Worm (Caenorhabditis elegans): ENCODE data around the gene tab-1.

The tab-1 gene

DNA sequence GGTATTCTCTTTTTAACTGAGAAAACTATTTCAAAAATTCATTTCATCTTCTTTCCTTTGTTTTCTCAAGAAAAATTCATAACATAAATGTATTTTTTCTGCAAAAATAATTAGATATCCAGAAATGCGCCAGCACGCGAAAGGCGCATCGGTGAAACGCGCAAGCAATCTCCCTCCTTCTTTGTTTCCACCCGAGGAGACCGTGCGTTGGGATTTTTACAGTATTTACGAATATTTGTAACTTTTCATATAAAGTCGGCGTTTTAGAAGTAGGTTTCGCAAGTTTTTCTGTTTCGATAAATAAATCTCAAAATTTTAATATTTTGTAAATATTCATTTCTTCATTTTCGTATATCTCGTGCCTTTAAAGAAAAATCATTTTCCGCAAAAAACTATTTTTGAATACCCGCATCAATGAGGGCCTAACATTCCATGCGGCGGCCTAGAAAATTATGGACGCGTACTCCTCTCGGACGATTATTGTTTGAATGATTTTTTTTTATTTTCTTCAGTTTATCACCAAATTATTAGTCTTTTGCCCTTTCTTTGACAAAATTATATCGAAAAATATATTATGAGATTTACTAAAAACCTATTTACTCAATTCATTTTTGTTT lies 26.6 kb upstream of the tab-1 start, which contains the start of gene ssup-72 (continued):
- peak; percentile 74 for TF ChIP-seq tbx-2 (tag; optimal IDR thresholded peaks at IDR 0.05)
- TF ChIP-seq madf-2 (tag; optimal IDR thresholded peaks at IDR 0.05), result no peak
- no peak for TF ChIP-seq gmeb-2 (tag; optimal IDR thresholded peaks at IDR 0.05)
- TF ChIP-seq K02D7.2 (tag; optimal IDR thresholded peaks at IDR 0.05), result no peak
- TF ChIP-seq ref-2 (tag; optimal IDR thresholded peaks at IDR 0.05), result peak; percentile 35
- peak; percentile 14 for TF ChIP-seq lim-6 (tag; optimal IDR thresholded peaks at IDR 0.05)
- TF ChIP-seq T23F11.4 (GFP tag; optimal IDR thresholded peaks at IDR 0.05), result no peak
- peak; percentile 59 for TF ChIP-seq zip-5 (tag; optimal IDR thresholded peaks at IDR 0.05)

DNA sequence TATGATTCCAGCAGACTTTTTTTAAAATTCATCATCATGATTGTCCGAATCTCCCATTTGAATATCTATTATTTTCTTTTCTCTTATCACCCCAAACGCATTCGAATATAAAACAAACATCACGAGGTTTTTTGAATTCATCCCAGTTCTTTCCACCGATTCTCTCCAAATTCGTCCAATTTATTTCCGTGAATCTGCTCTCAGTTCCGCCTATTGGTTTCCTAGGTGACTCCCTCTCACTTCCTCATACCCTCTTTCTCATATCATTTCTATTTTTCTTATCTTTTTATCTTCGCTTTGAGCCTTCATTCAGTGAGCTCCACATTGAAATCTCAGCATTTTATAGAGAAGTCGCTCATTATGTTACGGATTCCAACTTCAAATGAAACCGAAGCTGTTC lies 24.0 kb upstream of the tab-1 start, which contains the start of gene T13C2.7:
Gene T13C2.7 (plus strand): TSS at position 301 of the 400 bp plus-strand sequence.
- TF ChIP-seq pha-2 (tag; optimal IDR thresholded peaks at IDR 0.05), result no peak
- TF ChIP-seq rnt-1 (tag; optimal IDR thresholded peaks at IDR 0.05), result no peak
- TF ChIP-seq hlh-13 (GFP tag; optimal IDR thresholded peaks at IDR 0.05), result no peak
- no peak for TF ChIP-seq che-1 (tag; optimal IDR thresholded peaks at IDR 0.05)
- TF ChIP-seq dve-1 (tag; optimal IDR thresholded peaks at IDR 0.05), result no peak
- TF ChIP-seq hlh-8 (tag; optimal IDR thresholded peaks at IDR 0.05), result no peak
- TF ChIP-seq odd-2 (tag; optimal IDR thresholded peaks at IDR 0.05), result no peak
- TF ChIP-seq sdc-2 (tag; optimal IDR thresholded peaks at IDR 0.05), result no peak
- no peak for TF ChIP-seq ceh-2 (tag; optimal IDR thresholded peaks at IDR 0.05)
- TF ChIP-seq ceh-19 (GFP tag; optimal IDR thresholded peaks at IDR 0.05), result no peak
- TF ChIP-seq eyg-1 (tag; optimal IDR thresholded peaks at IDR 0.05), result no peak

DNA sequence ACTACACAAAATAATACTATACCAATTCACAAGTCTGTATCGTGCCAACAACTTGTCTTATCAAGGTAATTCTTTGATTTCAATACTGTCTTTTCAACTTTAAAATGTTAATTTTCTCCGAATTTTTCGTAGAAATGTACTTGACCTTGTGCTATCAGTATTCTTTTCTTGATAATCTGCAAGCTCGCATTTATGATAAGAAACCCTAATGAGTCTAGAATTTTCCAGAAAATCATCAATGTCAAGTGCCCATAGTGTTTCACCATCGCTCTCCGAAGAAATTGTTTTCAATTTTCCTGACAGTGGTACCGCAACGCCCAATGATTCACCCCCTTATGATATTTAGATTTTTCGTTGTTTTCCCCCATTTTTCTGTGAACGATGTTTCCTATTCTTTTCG lies 21.9 kb upstream of the tab-1 start:
- TF ChIP-seq nfya-1 (tag; optimal IDR thresholded peaks at IDR 0.05), result no peak
- TF ChIP-seq elt-2 (tag; optimal IDR thresholded peaks at IDR 0.05), result peak; percentile 64

DNA sequence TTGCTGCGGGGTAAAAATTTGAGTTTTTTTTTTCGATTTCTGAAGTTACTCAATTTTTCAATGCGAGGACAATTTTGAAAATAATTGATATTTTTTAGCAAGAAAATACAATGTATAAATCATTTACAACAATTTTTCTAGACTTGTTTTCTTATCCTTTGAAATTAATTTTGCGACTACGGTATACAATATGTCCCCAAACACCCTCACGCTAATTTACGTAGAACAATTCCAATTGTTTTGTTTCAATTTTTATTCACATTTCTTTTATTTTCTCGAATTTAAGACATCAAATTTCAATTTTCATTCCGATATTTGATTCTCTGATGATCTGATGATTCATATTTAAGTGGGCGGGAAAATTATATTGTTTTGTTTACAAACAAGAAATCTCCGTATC lies 21.1 kb upstream of the tab-1 start:
- TF ChIP-seq ceh-48 (tag; optimal IDR thresholded peaks at IDR 0.05) (no peak), Y22D7AL.16 (tag; optimal IDR thresholded peaks at IDR 0.05) (no peak), pqm-1 (tag; optimal IDR thresholded peaks at IDR 0.05) (no peak), sox-4 (tag; optimal IDR thresholded peaks at IDR 0.05) (no peak), ceh-22 (tag; optimal IDR thresholded peaks at IDR 0.05) (no peak), ttx-3 (tag; optimal IDR thresholded peaks at IDR 0.05) (no peak), hlh-13 (GFP tag; optimal IDR thresholded peaks at IDR 0.05) (no peak), sdc-2 (tag; optimal IDR thresholded peaks at IDR 0.05) (no peak), ceh-34 (tag; optimal IDR thresholded peaks at IDR 0.05) (no peak), hlh-30 (tag; optimal IDR thresholded peaks at IDR 0.05; ENCODE audit: insufficient read depth) (no peak), madf-2 (tag; optimal IDR thresholded peaks at IDR 0.05) (no peak)

DNA sequence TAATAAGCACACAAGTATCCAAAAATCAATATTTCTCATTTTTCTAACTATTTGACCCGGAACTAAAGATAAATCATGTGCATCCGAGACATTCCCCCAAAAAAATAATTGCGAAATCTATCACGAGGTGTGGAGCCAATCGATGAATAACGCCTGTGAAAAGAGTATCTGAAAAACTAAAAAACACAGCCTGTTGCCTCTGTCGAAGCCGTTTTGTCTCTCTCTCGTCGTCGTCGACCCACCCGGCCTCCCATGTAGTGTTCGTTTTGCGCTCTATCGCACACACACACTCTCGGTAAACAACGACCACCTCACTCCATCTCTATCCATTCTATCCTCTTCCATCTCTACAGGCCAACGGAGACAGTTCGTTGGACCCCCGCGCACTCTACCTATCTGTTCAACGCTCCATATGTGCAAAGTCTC lies 20.4 kb upstream of the tab-1 start:
- peak; percentile 36 for TF ChIP-seq ceh-34 (tag; optimal IDR thresholded peaks at IDR 0.05)
- peak; percentile 2 for TF ChIP-seq madf-2 (tag; optimal IDR thresholded peaks at IDR 0.05)
- no peak for TF ChIP-seq ref-2 (tag; optimal IDR thresholded peaks at IDR 0.05)
- no peak for TF ChIP-seq tbx-7 (tag; optimal IDR thresholded peaks at IDR 0.05)
- TF ChIP-seq K09A11.1 (tag; optimal IDR thresholded peaks at IDR 0.05; ENCODE audit: insufficient read depth), result no peak
- TF ChIP-seq nfya-1 (tag; optimal IDR thresholded peaks at IDR 0.05), result no peak
- TF ChIP-seq ceh-2 (tag; optimal IDR thresholded peaks at IDR 0.05), result no peak
- no peak for TF ChIP-seq mec-3 (tag; optimal IDR thresholded peaks at IDR 0.05; ENCODE audit: borderline replicate concordance)
- no peak for TF ChIP-seq pha-2 (tag; optimal IDR thresholded peaks at IDR 0.05)
- peak; percentile 29 for TF ChIP-seq ceh-48 (tag; optimal IDR thresholded peaks at IDR 0.05)
- no peak for TF ChIP-seq gmeb-2 (tag; optimal IDR thresholded peaks at IDR 0.05)
- TF ChIP-seq sox-4 (tag; optimal IDR thresholded peaks at IDR 0.05), result no peak
- no peak for TF ChIP-seq pros-1 (tag; optimal IDR thresholded peaks at IDR 0.05)
- TF ChIP-seq tbx-2 (tag; optimal IDR thresholded peaks at IDR 0.05), result peak; percentile 32
- TF ChIP-seq dve-1 (tag; optimal IDR thresholded peaks at IDR 0.05), result no peak
- no peak for TF ChIP-seq che-1 (tag; optimal IDR thresholded peaks at IDR 0.05)
- TF ChIP-seq ceh-45 (GFP tag; IDR thresholded peaks at IDR 0.05), result no peak
- peak; percentile 3 for TF ChIP-seq ceh-31 (tag; optimal IDR thresholded peaks at IDR 0.05)
- TF ChIP-seq unc-55 (GFP tag; optimal IDR thresholded peaks at IDR 0.05), result no peak
- no peak for TF ChIP-seq hlh-8 (tag; optimal IDR thresholded peaks at IDR 0.05)
- TF ChIP-seq C38D4.7 (GFP tag; optimal IDR thresholded peaks at IDR 0.05), result peak; percentile 24
- no peak for TF ChIP-seq sox-2 (GFP tag; IDR thresholded peaks at IDR 0.05)
- TF ChIP-seq hlh-6 (tag; optimal IDR thresholded peaks at IDR 0.05), result no peak
- no peak for TF ChIP-seq ama-1 (optimal IDR thresholded peaks at IDR 0.05)
- no peak for TF ChIP-seq ets-4 (tag; optimal IDR thresholded peaks at IDR 0.05)

All from whole organism, late embryonic.